Fruit fly (Drosophila melanogaster): ENCODE measurements around the gene Mks1.

DNA sequence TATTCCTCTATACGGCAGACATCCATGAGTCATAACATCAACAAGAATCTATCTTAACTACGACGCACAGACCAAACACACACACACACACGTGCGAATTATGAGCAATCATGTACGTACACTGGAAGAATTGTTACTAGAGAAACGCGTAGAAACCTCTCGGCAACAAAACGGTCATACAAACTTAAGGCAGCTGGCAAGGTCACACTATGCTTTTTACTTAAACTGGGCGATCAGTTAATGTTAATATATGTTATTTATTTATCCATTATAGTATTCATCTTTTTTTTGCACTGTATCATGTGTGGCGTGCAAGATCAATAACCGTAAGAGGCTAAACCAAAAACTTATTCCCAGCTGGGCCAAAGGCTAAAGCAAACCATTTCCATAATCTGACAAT, 42.8 kb upstream of the Mks1 start:
- TF ChIP-seq CG8632 (GFP tag; optimal IDR thresholded peaks at IDR 0.05): no peak
- TF ChIP-seq CG6808 (GFP tag; optimal IDR thresholded peaks at IDR 0.05): no peak
- TF ChIP-seq dsx (GFP tag; optimal IDR thresholded peaks at IDR 0.05; ENCODE audit: poor library complexity, severe bottlenecking): no peak
- TF ChIP-seq CG1621 (tag; optimal IDR thresholded peaks at IDR 0.05): no peak
- TF ChIP-seq fd59A (GFP tag; optimal IDR thresholded peaks at IDR 0.05): no peak
- no peak for TF ChIP-seq ss (GFP tag; optimal IDR thresholded peaks at IDR 0.05)
- no peak for TF ChIP-seq CG31627 (GFP tag; optimal IDR thresholded peaks at IDR 0.05)
- no peak for TF ChIP-seq Eip75B (GFP tag; optimal IDR thresholded peaks at IDR 0.05)
- no peak for TF ChIP-seq esn (GFP tag; optimal IDR thresholded peaks at IDR 0.05)
- no peak for TF ChIP-seq Eip93F (GFP tag; optimal IDR thresholded peaks at IDR 0.05)
- no peak for TF ChIP-seq CG11294 (GFP tag; IDR thresholded peaks at IDR 0.05)
- TF ChIP-seq Sox14 (GFP tag; optimal IDR thresholded peaks at IDR 0.05): no peak
- TF ChIP-seq fkh (GFP tag; optimal IDR thresholded peaks at IDR 0.05): no peak
